Worm (Caenorhabditis elegans) whole organism, L4 larva: ENCODE data around the gene sru-36.

Experiments
- F37D6.2 ChIP-seq: sonication (generic microtip); optimal IDR thresholded peaks from 2 replicates; lab custom pipeline; 2016; ENCODE audit warnings: mild to moderate bottlenecking, missing genetic modification characterization, missing compliant biosample characterization
- T20F7.1 ChIP-seq: fragments of 200-800 bp; sonication (Bioruptor generic); optimal IDR thresholded peaks from 2 replicates; lab custom pipeline; 2018; ENCODE audit warnings: mild to moderate bottlenecking, missing genetic modification characterization, missing compliant biosample characterization
- T26A8.4 ChIP-seq: fragments of 200-800 bp; sonication (Bioruptor generic); IDR thresholded peaks from 2 replicates; pipeline ENCODE4 v1.3.6; 2022; ENCODE audit warnings: missing genetic modification characterization, missing compliant biosample characterization
- Y105C5A.15 ChIP-seq: fragments of 200-800 bp; sonication (Bioruptor generic); IDR thresholded peaks from 2 replicates; pipeline ENCODE4 v1.3.6; 2022; ENCODE audit warnings: missing genetic modification characterization, missing compliant biosample characterization
- ZK337.2 ChIP-seq: fragments of 200-800 bp; sonication (Bioruptor generic); IDR thresholded peaks from 2 replicates; pipeline ENCODE4 v1.3.6; 2022; ENCODE audit warnings: missing genetic modification reagents, missing genetic modification characterization, missing compliant biosample characterization
- aha-1 ChIP-seq: fragments of 150-350 bp; peaks from one replicate; lab custom pipeline; 2014; ENCODE audit warnings: missing biosample characterization, missing genetic modification characterization
- aly-2 ChIP-seq: sonication (generic microtip); optimal IDR thresholded peaks from 2 replicates; lab custom pipeline; 2018; ENCODE audit warnings: missing biosample characterization, missing genetic modification characterization
- attf-4 ChIP-seq: sonication (generic microtip); optimal IDR thresholded peaks from 3 replicates; lab custom pipeline; 2017; ENCODE audit warnings: missing biosample characterization, missing genetic modification characterization
- ceh-20 ChIP-seq: fragments of 200-800 bp; sonication (Bioruptor generic); IDR thresholded peaks from 2 replicates; pipeline ENCODE4 v1.3.6; 2022; ENCODE audit warnings: missing genetic modification reagents, missing genetic modification characterization, missing compliant biosample characterization
- ceh-44 ChIP-seq: fragments of 200-800 bp; sonication (Bioruptor generic); IDR thresholded peaks from 2 replicates; pipeline ENCODE4 v1.3.6; 2022; ENCODE audit warnings: missing genetic modification reagents, missing genetic modification characterization, missing compliant biosample characterization
- ceh-82 ChIP-seq: sonication (generic microtip); optimal IDR thresholded peaks from 2 replicates; lab custom pipeline; 2017; ENCODE audit warnings: missing biosample characterization, missing genetic modification characterization
- daf-12 ChIP-seq: fragments of 150-350 bp; optimal IDR thresholded peaks from 2 replicates; lab custom pipeline; 2014; ENCODE audit warnings: missing biosample characterization, missing genetic modification reagents, missing genetic modification characterization
- daf-16 ChIP-seq, 3 experiments: sonication (generic microtip); optimal IDR thresholded peaks; 2 replicates each; lab custom pipeline; 2016 to 2017; ENCODE audit warnings: missing genetic modification characterization in 3 of 3, missing genetic modification reagents in 3 of 3, mild to moderate bottlenecking in 2 of 3, missing compliant biosample characterization in 2 of 3, missing biosample characterization in 1 of 3, moderate library complexity in 1 of 3
- daf-8 ChIP-seq: fragments of 200-800 bp; sonication (Bioruptor generic); IDR thresholded peaks from 2 replicates; pipeline ENCODE4 v1.3.6; 2022; ENCODE audit warnings: missing genetic modification characterization, missing compliant biosample characterization
- duxl-1 ChIP-seq: sonication (generic microtip); optimal IDR thresholded peaks from 2 replicates; lab custom pipeline; 2016; ENCODE audit warnings: mild to moderate bottlenecking, missing genetic modification characterization, moderate library complexity, missing compliant biosample characterization; ENCODE audit not compliant: poor library complexity
- fkh-10 ChIP-seq: fragments of 150-350 bp; optimal IDR thresholded peaks from 2 replicates; lab custom pipeline; 2014; ENCODE audit warnings: missing biosample characterization, missing genetic modification reagents, missing genetic modification characterization
- gei-8 ChIP-seq: fragments of 200-800 bp; sonication (Bioruptor generic); optimal IDR thresholded peaks from 2 replicates; lab custom pipeline; 2018; ENCODE audit warnings: mild to moderate bottlenecking, missing genetic modification characterization, missing compliant biosample characterization
- hmg-1.1 ChIP-seq: fragments of 200-800 bp; sonication (Bioruptor generic); IDR thresholded peaks from 2 replicates; pipeline ENCODE4 v1.3.6; 2022; ENCODE audit warnings: missing genetic modification reagents, missing genetic modification characterization, missing compliant biosample characterization
- jun-1 ChIP-seq: fragments of 150-350 bp; optimal IDR thresholded peaks from 2 replicates; lab custom pipeline; 2014; ENCODE audit warnings: missing biosample characterization, missing genetic modification reagents, missing genetic modification characterization
- lim-7 ChIP-seq: fragments of 200-800 bp; sonication (Bioruptor generic); IDR thresholded peaks from 2 replicates; pipeline ENCODE4 v1.3.6; 2022; ENCODE audit warnings: missing genetic modification characterization, missing compliant biosample characterization
- lin-13 ChIP-seq: fragments of 150-350 bp; optimal IDR thresholded peaks from 2 replicates; lab custom pipeline; 2014; ENCODE audit warnings: missing biosample characterization, missing genetic modification reagents, missing genetic modification characterization
- lin-29 ChIP-seq: fragments of 200-800 bp; sonication (Bioruptor generic); IDR thresholded peaks from 2 replicates; pipeline ENCODE4 v1.3.6; 2022; ENCODE audit warnings: missing genetic modification reagents, missing genetic modification characterization, missing compliant biosample characterization
- madf-5 ChIP-seq, 2 experiments: fragments of 200-800 bp; sonication (Bioruptor generic); IDR thresholded peaks; 2 replicates each; pipeline ENCODE4 v1.3.6; 2022; ENCODE audit warnings: missing compliant biosample characterization in 2 of 2, missing genetic modification characterization in 2 of 2
- nhr-10 ChIP-seq: fragments of 150-350 bp; optimal IDR thresholded peaks from 2 replicates; lab custom pipeline; 2014; ENCODE audit warnings: missing biosample characterization, missing genetic modification characterization
- nhr-11 ChIP-seq: fragments of 150-350 bp; optimal IDR thresholded peaks from 2 replicates; lab custom pipeline; 2014; ENCODE audit warnings: missing biosample characterization, missing genetic modification characterization
- nhr-111 ChIP-seq: fragments of 200-800 bp; sonication (Bioruptor generic); optimal IDR thresholded peaks from 2 replicates; lab custom pipeline; 2018; ENCODE audit warnings: mild to moderate bottlenecking, missing genetic modification characterization, missing compliant biosample characterization
- nhr-25 ChIP-seq: sonication (generic microtip); optimal IDR thresholded peaks from 2 replicates; lab custom pipeline; 2017; ENCODE audit warnings: missing genetic modification characterization, mild to moderate bottlenecking, missing compliant biosample characterization, antibody characterized with exemption, moderate library complexity, borderline replicate concordance; ENCODE audit not compliant: insufficient read depth
- nhr-28 ChIP-seq: fragments of 150-350 bp; optimal IDR thresholded peaks from 2 replicates; lab custom pipeline; 2014; ENCODE audit warnings: missing biosample characterization, missing genetic modification characterization
- nhr-41 ChIP-seq: fragments of 200-800 bp; sonication (Bioruptor generic); IDR thresholded peaks from 2 replicates; pipeline ENCODE4 v1.3.6; 2022; ENCODE audit warnings: missing genetic modification reagents, missing genetic modification characterization, missing compliant biosample characterization
- nhr-77 ChIP-seq: fragments of 150-350 bp; optimal IDR thresholded peaks from 2 replicates; lab custom pipeline; 2014; ENCODE audit warnings: missing biosample characterization, missing genetic modification characterization
- php-3 ChIP-seq: fragments of 200-800 bp; sonication (Bioruptor generic); IDR thresholded peaks from 2 replicates; pipeline ENCODE4 v1.3.6; 2022; ENCODE audit warnings: missing genetic modification reagents, missing genetic modification characterization, missing compliant biosample characterization
- pqm-1 ChIP-seq: sonication (generic microtip); optimal IDR thresholded peaks from 2 replicates; lab custom pipeline; 2017; ENCODE audit warnings: missing biosample characterization, missing genetic modification characterization
- rbr-2 ChIP-seq: sonication (generic microtip); optimal IDR thresholded peaks from 2 replicates; lab custom pipeline; 2016; ENCODE audit warnings: missing genotype, missing genetic modification characterization, missing compliant biosample characterization
- saeg-2 ChIP-seq: fragments of 200-800 bp; sonication (Bioruptor generic); IDR thresholded peaks from 2 replicates; pipeline ENCODE4 v1.3.6; 2022; ENCODE audit warnings: missing genetic modification reagents, missing genetic modification characterization, missing compliant biosample characterization
- sdz-12 ChIP-seq: fragments of 200-800 bp; sonication (Bioruptor generic); optimal IDR thresholded peaks from 2 replicates; lab custom pipeline; 2018; ENCODE audit warnings: mild to moderate bottlenecking, missing genetic modification characterization, missing compliant biosample characterization
- snpc-1.2 ChIP-seq: fragments of 200-800 bp; sonication (Bioruptor generic); IDR thresholded peaks from 2 replicates; pipeline ENCODE4 v1.3.6; 2022; ENCODE audit warnings: missing genetic modification reagents, missing genetic modification characterization, missing compliant biosample characterization
- tag-97 ChIP-seq: fragments of 200-800 bp; sonication (Bioruptor generic); IDR thresholded peaks from 2 replicates; pipeline ENCODE4 v1.3.6; 2022; ENCODE audit warnings: missing genetic modification characterization, missing compliant biosample characterization
- unc-39 ChIP-seq: sonication (generic microtip); optimal IDR thresholded peaks from 2 replicates; lab custom pipeline; 2017; ENCODE audit warnings: missing biosample characterization, missing genetic modification characterization
- unc-62 ChIP-seq, 3 experiments: fragments of 150-350 bp in 1 of 3; sonication (generic microtip); optimal IDR thresholded peaks in 2 of 3; peaks in 1 of 3; 1 replicate in 1 of 3; 2 replicates in 2 of 3; lab custom pipeline; 2014 to 2017; ENCODE audit warnings: missing biosample characterization in 3 of 3, missing genetic modification characterization in 3 of 3, missing genetic modification reagents in 3 of 3, missing genotype in 1 of 3
- zag-1 ChIP-seq: fragments of 150-350 bp; optimal IDR thresholded peaks from 2 replicates; lab custom pipeline; 2014; ENCODE audit warnings: missing biosample characterization, missing genetic modification characterization
- zfp-2 ChIP-seq: sonication (generic microtip); optimal IDR thresholded peaks from 2 replicates; lab custom pipeline; 2016; ENCODE audit warnings: mild to moderate bottlenecking, missing genetic modification characterization, missing compliant biosample characterization
- zip-11 ChIP-seq: fragments of 200-800 bp; sonication (Bioruptor generic); IDR thresholded peaks from 2 replicates; pipeline ENCODE4 v1.3.6; 2022; ENCODE audit warnings: missing genetic modification characterization, missing compliant biosample characterization
- ztf-11 ChIP-seq: fragments of 150-350 bp; optimal IDR thresholded peaks from 2 replicates; lab custom pipeline; 2014; ENCODE audit warnings: missing biosample characterization, missing genetic modification characterization

sru-36 gene

ce11 chrV:9871339-9871738, 29.9 kb downstream of the sru-36 start, which contains the start of gene srab-18:
TSS of gene srab-18 (minus strand) at chrV:9871439.
- TF ChIP-seq hmg-1.1 (GFP tag; lab: Robert Waterston, UW) (no peak), ceh-20 (GFP tag; lab: Robert Waterston, UW) (no peak), aha-1 (tag; lab: Kevin White, UChicago) (peak; percentile 16), daf-8 (GFP tag; lab: Robert Waterston, UW) (no peak)
- TF ChIP-seq, all 104 proteins: peak for 1

DNA sequence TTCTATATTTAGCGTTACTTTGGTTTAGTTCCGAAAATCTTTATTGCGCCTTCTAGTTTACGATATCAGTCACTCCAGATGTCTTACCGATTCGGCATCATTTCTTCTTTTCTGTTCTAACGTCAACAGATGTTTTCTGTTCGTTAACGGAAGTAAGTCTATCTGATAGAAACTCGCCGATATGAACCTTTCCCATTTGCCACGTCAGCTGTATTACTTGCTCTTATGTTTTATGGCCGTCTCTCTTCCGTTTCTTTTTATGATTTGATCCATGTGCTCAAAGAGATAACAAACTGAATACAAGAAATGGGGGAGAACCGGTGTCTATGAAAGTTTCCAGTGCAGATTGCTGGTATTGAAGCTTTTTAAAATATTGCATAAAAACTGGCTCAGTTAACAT, 37.9 kb downstream of the sru-36 start, which contains the start of gene srab-26:
Gene srab-26, minus strand, starts transcription at position 101 of the 400 bp plus-strand sequence.
- TF ChIP-seq nhr-25 (no peak), nhr-11 (tag; lab: Kevin White, UChicago) (no peak), ztf-11 (tag; lab: Kevin White, UChicago) (no peak), T26A8.4 (GFP tag; lab: Robert Waterston, UW) (no peak), ceh-44 (GFP tag; lab: Robert Waterston, UW) (no peak), php-3 (GFP tag; lab: Robert Waterston, UW) (no peak), daf-12 (tag; lab: Kevin White, UChicago) (no peak), T20F7.1 (GFP tag; lab: Kevin White, UChicago) (no peak), nhr-10 (tag; lab: Kevin White, UChicago) (no peak), nhr-111 (no peak), unc-62 (GFP tag; optimal IDR thresholded peaks at IDR 0.05 in 1 of 2; lab: Kevin White, UChicago) (no peak), unc-62 (tag; optimal IDR thresholded peaks at IDR 0.05; lab: Kevin White, UChicago) (no peak), fkh-10 (GFP tag; lab: Kevin White, UChicago) (no peak), nhr-41 (GFP tag; lab: Robert Waterston, UW) (no peak), ZK337.2 (GFP tag; lab: Robert Waterston, UW) (no peak), madf-5 (GFP tag; IDR thresholded peaks at IDR 0.05; lab: Robert Waterston, UW) (no peak), lin-13 (no peak), saeg-2 (GFP tag; lab: Robert Waterston, UW) (no peak), snpc-1.2 (GFP tag; lab: Robert Waterston, UW) (no peak), lim-7 (GFP tag; lab: Robert Waterston, UW) (no peak), lin-29 (no peak)

ce11 chrV:9879867-9880266, 38.4 kb downstream of the sru-36 start, which contains the start of gene sdz-31:
TSS of gene sdz-31 (plus strand) at chrV:9880167.
- no peak for TF ChIP-seq tag-97 (GFP tag; lab: Robert Waterston, UW)

ce11 chrV:9885918-9886488, 44.5 kb downstream of the sru-36 start, which contains the start of gene clp-9:
TSS of gene clp-9 (minus strand) at chrV:9885968.
- peak in 1 of 2 experiments; percentile 92 for TF ChIP-seq unc-62 (GFP tag; optimal IDR thresholded peaks at IDR 0.05 in 1 of 2; lab: Kevin White, UChicago)
- no peak for TF ChIP-seq unc-62 (tag; optimal IDR thresholded peaks at IDR 0.05; lab: Kevin White, UChicago)
- TF ChIP-seq zag-1 (tag; lab: Kevin White, UChicago): no peak

ce11 chrV:9889629-9890028, 48.2 kb downstream of the sru-36 start, which contains the start of gene fshr-1:
TSS of gene fshr-1 (plus strand) at chrV:9889837.
- TF ChIP-seq attf-4 (tag; lab: Kevin White, UChicago) (no peak), duxl-1 (tag; lab: Kevin White, UChicago) (no peak), ceh-82 (tag; lab: Kevin White, UChicago) (no peak), pqm-1 (tag; lab: Kevin White, UChicago) (peak; percentile 35), zfp-2 (tag; lab: Kevin White, UChicago) (no peak), daf-16 (GFP tag; optimal IDR thresholded peaks at IDR 0.05; lab: Kevin White, UChicago) (no peak), daf-16 (tag; optimal IDR thresholded peaks at IDR 0.05; lab: Kevin White, UChicago) (peak; percentile 98), nhr-77 (tag; lab: Kevin White, UChicago) (peak; percentile 21), unc-62 (GFP tag; optimal IDR thresholded peaks at IDR 0.05 in 1 of 2; lab: Kevin White, UChicago) (no peak), unc-62 (tag; optimal IDR thresholded peaks at IDR 0.05; lab: Kevin White, UChicago) (no peak), nhr-28 (tag; lab: Kevin White, UChicago) (peak; percentile 53), sdz-12 (GFP tag; lab: Kevin White, UChicago) (no peak), Y105C5A.15 (GFP tag; lab: Robert Waterston, UW) (no peak), zip-11 (GFP tag; lab: Robert Waterston, UW) (no peak), gei-8 (no peak), aly-2 (tag; lab: Kevin White, UChicago) (no peak), unc-39 (tag; lab: Kevin White, UChicago) (no peak), php-3 (GFP tag; lab: Robert Waterston, UW) (0 out of 2 replicates have a peak, but pooled peaks have one; percentile 37), rbr-2 (tag; lab: Kevin White, UChicago) (no peak), F37D6.2 (tag; lab: Kevin White, UChicago) (no peak), aha-1 (tag; lab: Kevin White, UChicago) (peak; percentile 27), jun-1 (tag; lab: Kevin White, UChicago) (no peak)
